Fruit fly (Drosophila melanogaster): ENCODE measurements around the gene CG43750.
A peak's percentile ranks its signal among the peaks of the same experiment; 100 is the strongest.

CG43750 gene

dm6 chr2L:2373818-2374746, 16.4 kb downstream of the CG43750 start, which contains the start of the genes CG3609 and CG15390:
TSS of gene CG3609 (minus strand) at chr2L:2374627.
TSS of gene CG15390 (plus strand) at chr2L:2374713.
- TF ChIP-seq noc (tag; optimal IDR thresholded peaks at IDR 0.05) = peak; percentile 76

- TF ChIP-seq noc (tag; optimal IDR thresholded peaks at IDR 0.05) = no peak
Measured at dm6 chr2L:2372112-2372449, 18.4 kb downstream of the CG43750 start.

DNA sequence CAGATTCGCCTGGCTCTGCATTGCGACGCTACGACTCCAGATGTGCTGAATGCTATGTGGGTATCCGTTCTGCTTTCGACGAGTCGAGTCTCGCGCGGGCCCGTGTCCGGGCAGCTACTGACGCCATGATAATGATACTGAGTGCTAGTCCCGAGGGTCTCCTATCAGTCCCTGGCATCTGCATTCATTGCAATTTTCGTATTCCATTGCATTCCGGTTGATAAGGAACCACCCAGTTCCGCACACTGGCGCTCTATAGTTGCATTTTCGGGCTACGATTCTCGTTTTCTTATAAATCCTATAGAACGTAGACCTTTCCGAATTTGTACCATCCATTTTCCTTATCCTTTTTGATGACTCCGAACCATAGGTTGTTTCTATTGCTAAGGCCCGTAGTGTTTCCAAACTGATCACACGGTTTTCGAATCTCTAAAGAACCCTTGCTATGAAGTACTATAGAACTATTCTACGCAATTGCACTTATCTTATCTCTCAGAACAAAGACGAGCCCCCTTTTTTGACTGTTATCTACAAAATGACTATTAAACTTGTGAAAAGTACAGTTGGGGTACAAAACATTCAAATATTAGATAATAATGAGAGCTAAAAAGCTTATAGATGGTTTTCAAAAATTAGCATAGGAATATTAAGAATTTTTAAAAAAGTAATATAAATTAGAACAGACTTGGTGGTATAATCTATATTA, 18.9 kb downstream of the CG43750 start, which contains the start of gene CG3597:
CG3597 (minus strand) TSS at position 119 of the 706 bp plus-strand sequence.
- TF ChIP-seq noc (tag; optimal IDR thresholded peaks at IDR 0.05) = peak; percentile 46

DNA sequence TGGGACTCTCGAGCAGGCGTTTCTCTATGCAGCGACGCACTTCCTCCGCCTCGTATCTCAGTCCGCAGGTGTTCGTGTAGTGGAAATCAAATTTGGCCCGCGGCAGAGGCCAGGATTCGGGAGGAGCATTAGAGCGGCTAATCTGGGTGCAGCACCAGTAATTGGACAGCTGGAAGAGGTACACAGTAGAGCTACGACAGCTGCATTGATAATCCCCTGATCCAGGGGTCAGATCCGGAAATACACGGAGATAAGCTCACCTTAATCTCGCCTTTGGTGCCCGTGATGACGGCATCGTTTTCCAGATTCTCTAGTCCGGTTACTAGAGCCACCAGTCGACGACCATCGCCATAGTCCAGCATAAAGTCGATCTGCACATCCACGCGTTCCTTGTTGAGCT, 20.1 kb downstream of the CG43750 start:
- no peak for TF ChIP-seq noc (tag; optimal IDR thresholded peaks at IDR 0.05)

- TF ChIP-seq noc (tag; optimal IDR thresholded peaks at IDR 0.05) = no peak
Measured at dm6 chr2L:2365655-2366214, 24.8 kb downstream of the CG43750 start.

- TF ChIP-seq noc (tag; optimal IDR thresholded peaks at IDR 0.05) = no peak
Measured at dm6 chr2L:2365077-2365651, 25.3 kb downstream of the CG43750 start, which contains the start of the genes Rab5 and Axud1. TSS of gene Rab5 (minus strand) at chr2L:2365273. TSS of gene Axud1 (plus strand) at chr2L:2365345.

dm6 chr2L:2364200-2364754, 26.2 kb downstream of the CG43750 start:
- TF ChIP-seq noc (tag; optimal IDR thresholded peaks at IDR 0.05) = no peak

dm6 chr2L:2363626-2364147, 26.8 kb downstream of the CG43750 start:
- TF ChIP-seq noc (tag; optimal IDR thresholded peaks at IDR 0.05) = peak; percentile 93

dm6 chr2L:2362808-2363394, 27.6 kb downstream of the CG43750 start:
- TF ChIP-seq noc (tag; optimal IDR thresholded peaks at IDR 0.05) = no peak

DNA sequence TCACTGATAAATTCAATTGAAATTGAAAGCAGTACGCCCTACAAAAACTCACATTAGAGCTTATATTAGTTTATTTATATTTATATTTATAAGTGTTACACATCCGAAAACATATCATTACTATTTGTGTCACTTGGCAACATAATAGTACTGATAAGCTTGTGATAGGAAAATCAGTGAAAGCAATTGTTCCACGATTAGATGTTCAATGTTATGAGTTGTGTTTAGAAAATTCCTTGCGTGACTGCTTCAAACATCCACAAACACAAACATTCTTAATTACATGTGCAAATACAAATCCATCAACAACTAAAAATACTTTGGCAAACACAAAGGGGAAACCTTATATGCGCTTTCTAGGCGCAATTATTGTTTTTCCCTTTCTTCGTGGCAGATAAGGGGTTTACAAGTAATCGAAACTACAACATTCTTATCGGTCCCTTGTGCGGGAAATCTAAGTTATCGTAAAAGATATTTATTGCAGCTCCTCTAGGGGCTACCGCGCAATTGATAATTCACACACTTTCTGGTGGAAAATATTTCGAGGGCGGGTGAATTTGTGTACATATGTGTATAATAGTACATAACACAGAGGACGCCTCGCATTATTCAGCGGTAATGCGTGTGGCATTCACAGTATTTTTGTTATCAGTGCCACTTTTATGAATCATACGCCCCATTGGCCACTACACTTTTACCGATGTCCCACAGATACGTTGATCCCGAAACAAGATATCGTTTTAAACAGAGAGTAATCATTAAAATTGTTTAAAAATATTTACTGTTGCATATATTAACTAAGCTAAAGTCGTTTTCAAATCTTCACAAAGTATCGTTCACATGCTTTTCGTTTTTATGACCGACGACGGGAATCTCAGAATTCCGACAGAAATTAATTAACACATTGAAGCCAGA, 28.3 kb downstream of the CG43750 start:
- no peak for TF ChIP-seq noc (tag; optimal IDR thresholded peaks at IDR 0.05)

- no peak for TF ChIP-seq noc (tag; optimal IDR thresholded peaks at IDR 0.05)
Measured at dm6 chr2L:2357228-2357656, 33.2 kb downstream of the CG43750 start, which contains the start of gene CG9967. TSS of gene CG9967 (minus strand) at chr2L:2357356.

- TF ChIP-seq noc (tag; optimal IDR thresholded peaks at IDR 0.05) = no peak
Measured at dm6 chr2L:2348479-2348878, 42.0 kb downstream of the CG43750 start.

Measured in whole organism, larva.